Worm (Caenorhabditis elegans) whole organism, L1 larva: ENCODE results near the gene mcm-2.
A peak's percentile ranks its signal among the peaks of the same experiment; 100 is the strongest.

Source experiments
- ama-1 ChIP-seq: fragments of 150-350 bp; optimal IDR thresholded peaks from 2 replicates; lab custom pipeline; 2014
- fos-1 ChIP-seq: fragments of 150-350 bp; optimal IDR thresholded peaks from 2 replicates; lab custom pipeline; 2014; ENCODE audit warnings: missing biosample characterization, missing genetic modification characterization
- lin-35 ChIP-seq, 2 experiments: fragments of 150-350 bp; optimal IDR thresholded peaks; 2 replicates each; lab custom pipeline; 2014; ENCODE audit warnings: missing biosample characterization in 2 of 2, missing genetic modification characterization in 2 of 2, missing genetic modification reagents in 2 of 2

ce11 chrII:11964847-11965246 lies 41.6 kb downstream of the mcm-2 start:
- TF ChIP-seq fos-1 (tag; lab: Kevin White, UChicago), result no peak
- TF ChIP-seq ama-1 (lab: Kevin White, UChicago), result peak; percentile 47
- no peak for TF ChIP-seq lin-35 (GFP tag; optimal IDR thresholded peaks at IDR 0.05; lab: Kevin White, UChicago)
